Worm (Caenorhabditis elegans) whole organism, young adult: ENCODE data around the gene plep-1.

Experiments used
- B0019.2 ChIP-seq: fragments of 200-800 bp; sonication (Bioruptor generic); conservative IDR thresholded peaks from 2 replicates; pipeline ENCODE4 v1.3.6; 2022; ENCODE audit warnings: missing genetic modification reagents, missing genetic modification characterization, missing compliant biosample characterization
- B0261.1 ChIP-seq: sonication (generic microtip); optimal IDR thresholded peaks from 2 replicates; lab custom pipeline; 2016; ENCODE audit warnings: mild to moderate bottlenecking, missing genetic modification characterization, moderate library complexity, missing compliant biosample characterization
- B0336.3 ChIP-seq: fragments of 200-800 bp; sonication (Bioruptor generic); IDR thresholded peaks from 2 replicates; pipeline ENCODE4 v1.3.6; 2022; ENCODE audit warnings: missing genetic modification characterization, missing compliant biosample characterization
- C06A6.2 ChIP-seq: fragments of 200-800 bp; sonication (Bioruptor generic); conservative IDR thresholded peaks from 2 replicates; pipeline ENCODE4 v1.3.6; 2022; ENCODE audit warnings: missing genetic modification characterization, missing compliant biosample characterization
- D2030.7 ChIP-seq: fragments of 200-800 bp; sonication (Bioruptor generic); IDR thresholded peaks from 2 replicates; pipeline ENCODE4 v1.3.6; 2022; ENCODE audit warnings: missing genetic modification reagents, missing genetic modification characterization, missing compliant biosample characterization
- F10E7.11 ChIP-seq: sonication (generic microtip); optimal IDR thresholded peaks from 2 replicates; lab custom pipeline; 2017; ENCODE audit warnings: mild to moderate bottlenecking, missing genetic modification characterization, moderate library complexity, missing compliant biosample characterization
- F22D6.2 ChIP-seq: sonication (generic microtip); optimal IDR thresholded peaks from 2 replicates; lab custom pipeline; 2016; ENCODE audit warnings: mild to moderate bottlenecking, missing genetic modification characterization, missing compliant biosample characterization
- F49E8.2 ChIP-seq: sonication (generic microtip); optimal IDR thresholded peaks from 3 replicates; lab custom pipeline; 2017; ENCODE audit warnings: missing genetic modification characterization, mild to moderate bottlenecking, missing compliant biosample characterization, antibody characterized with exemption, moderate library complexity; ENCODE audit not compliant: insufficient read depth
- F55B11.4 ChIP-seq: sonication (generic microtip); optimal IDR thresholded peaks from 2 replicates; lab custom pipeline; 2016; ENCODE audit warnings: missing compliant biosample characterization, missing genetic modification characterization, borderline replicate concordance; ENCODE audit not compliant: insufficient read depth
- T07F8.4 ChIP-seq: sonication (generic microtip); optimal IDR thresholded peaks from 2 replicates; lab custom pipeline; 2016; ENCODE audit warnings: mild to moderate bottlenecking, missing genetic modification characterization, moderate library complexity, missing compliant biosample characterization
- T26A5.8 ChIP-seq: sonication (generic microtip); optimal IDR thresholded peaks from 2 replicates; lab custom pipeline; 2016; ENCODE audit warnings: missing genetic modification characterization, missing compliant biosample characterization
- Y56A3A.18 ChIP-seq: fragments of 200-800 bp; sonication (Bioruptor generic); IDR thresholded peaks from 2 replicates; pipeline ENCODE4 v1.3.6; 2022; ENCODE audit warnings: missing genetic modification reagents, missing genetic modification characterization, missing compliant biosample characterization
- Y79H2A.3 ChIP-seq: fragments of 200-800 bp; sonication (Bioruptor generic); conservative IDR thresholded peaks from 2 replicates; pipeline ENCODE4 v1.3.6; 2022; ENCODE audit warnings: missing genetic modification reagents, missing genetic modification characterization, missing compliant biosample characterization
- Y95B8A.8 ChIP-seq: fragments of 200-800 bp; sonication (Bioruptor generic); IDR thresholded peaks from 2 replicates; pipeline ENCODE4 v1.3.6; 2022; ENCODE audit warnings: missing genetic modification reagents, missing genetic modification characterization, missing compliant biosample characterization
- ZK185.1 ChIP-seq: sonication (generic microtip); optimal IDR thresholded peaks from 2 replicates; lab custom pipeline; 2016; ENCODE audit warnings: mild to moderate bottlenecking, missing genetic modification characterization, missing compliant biosample characterization; ENCODE audit not compliant: poor library complexity, severe bottlenecking
- akir-1 ChIP-seq: fragments of 200-800 bp; sonication (Bioruptor generic); optimal IDR thresholded peaks from 2 replicates; lab custom pipeline; 2018; ENCODE audit warnings: mild to moderate bottlenecking, missing genetic modification characterization, moderate library complexity, missing compliant biosample characterization
- ama-1 ChIP-seq, 3 experiments: fragments of 150-350 bp in 1 of 3; sonication (generic microtip) in 2 of 3; optimal IDR thresholded peaks; 2 replicates each; lab custom pipeline; 2014 to 2018; ENCODE audit warnings: missing biosample characterization in 2 of 3, missing genetic modification characterization in 2 of 3, missing genetic modification reagents in 2 of 3
- atf-7 ChIP-seq: sonication (generic microtip); optimal IDR thresholded peaks from 2 replicates; lab custom pipeline; 2017; ENCODE audit warnings: mild to moderate bottlenecking, missing genetic modification characterization, missing compliant biosample characterization
- attf-6 ChIP-seq: fragments of 200-800 bp; sonication (Bioruptor generic); IDR thresholded peaks from 2 replicates; pipeline ENCODE4 v1.3.6; 2022; ENCODE audit warnings: missing genetic modification reagents, missing genetic modification characterization, missing compliant biosample characterization
- ceh-100 ChIP-seq: fragments of 200-800 bp; sonication (Bioruptor generic); IDR thresholded peaks from 2 replicates; pipeline ENCODE4 v1.3.6; 2022; ENCODE audit warnings: missing genetic modification reagents, missing genetic modification characterization, missing compliant biosample characterization
- ceh-91 ChIP-seq: fragments of 200-800 bp; sonication (Bioruptor generic); IDR thresholded peaks from 2 replicates; pipeline ENCODE4 v1.3.6; 2022; ENCODE audit warnings: missing genetic modification reagents, missing genetic modification characterization, missing compliant biosample characterization
- chd-7 ChIP-seq: sonication (generic microtip); optimal IDR thresholded peaks from 2 replicates; lab custom pipeline; 2016; ENCODE audit warnings: mild to moderate bottlenecking, missing genetic modification characterization, moderate library complexity, missing compliant biosample characterization
- efl-1 ChIP-seq: fragments of 150-350 bp; optimal IDR thresholded peaks from 2 replicates; lab custom pipeline; 2014; ENCODE audit warnings: missing biosample characterization, missing genetic modification reagents, missing genetic modification characterization
- egl-44 ChIP-seq: fragments of 200-800 bp; sonication (Bioruptor generic); IDR thresholded peaks from 2 replicates; pipeline ENCODE4 v1.3.6; 2022; ENCODE audit warnings: missing genetic modification reagents, missing genetic modification characterization, missing compliant biosample characterization
- ekl-4 ChIP-seq: fragments of 200-800 bp; sonication (Bioruptor generic); IDR thresholded peaks from 2 replicates; pipeline ENCODE4 v1.3.6; 2022; ENCODE audit warnings: missing genetic modification reagents, missing genetic modification characterization, missing compliant biosample characterization
- gei-17 ChIP-seq: fragments of 200-800 bp; sonication (Bioruptor generic); optimal IDR thresholded peaks from 2 replicates; lab custom pipeline; 2018; ENCODE audit warnings: mild to moderate bottlenecking, missing genetic modification characterization, missing compliant biosample characterization
- him-1 ChIP-seq: sonication (generic microtip); optimal IDR thresholded peaks from 2 replicates; lab custom pipeline; 2016; ENCODE audit warnings: missing genotype, missing genetic modification reagents, missing genetic modification characterization, missing compliant biosample characterization
- hlh-26 ChIP-seq: fragments of 200-800 bp; sonication (Bioruptor generic); conservative IDR thresholded peaks from 2 replicates; pipeline ENCODE4 v1.3.6; 2022; ENCODE audit warnings: missing genetic modification reagents, missing genetic modification characterization, missing compliant biosample characterization
- hsf-1 ChIP-seq: fragments of 200-800 bp; sonication (Bioruptor generic); IDR thresholded peaks from 2 replicates; pipeline ENCODE4 v1.3.6; 2022; ENCODE audit warnings: missing genetic modification reagents, missing genetic modification characterization, missing compliant biosample characterization
- let-526 ChIP-seq: fragments of 200-800 bp; sonication (Bioruptor generic); IDR thresholded peaks from 2 replicates; pipeline ENCODE4 v1.3.6; 2022; ENCODE audit warnings: missing genetic modification reagents, missing genetic modification characterization, missing compliant biosample characterization
- lin-26 ChIP-seq: fragments of 200-800 bp; sonication (Bioruptor generic); IDR thresholded peaks from 2 replicates; pipeline ENCODE4 v1.3.6; 2022; ENCODE audit warnings: missing genetic modification reagents, missing genetic modification characterization, missing compliant biosample characterization
- lir-1 ChIP-seq: fragments of 200-800 bp; sonication (Bioruptor generic); conservative IDR thresholded peaks from 2 replicates; pipeline ENCODE4 v1.3.6; 2022; ENCODE audit warnings: missing genetic modification reagents, missing genetic modification characterization, missing compliant biosample characterization
- madf-10 ChIP-seq: sonication (generic microtip); optimal IDR thresholded peaks from 2 replicates; lab custom pipeline; 2016; ENCODE audit warnings: mild to moderate bottlenecking, missing genetic modification characterization, missing compliant biosample characterization
- mes-4 ChIP-seq: sonication (generic microtip); optimal IDR thresholded peaks from 2 replicates; lab custom pipeline; 2016; ENCODE audit warnings: missing genotype, missing genetic modification characterization, missing compliant biosample characterization
- nhr-27 ChIP-seq: fragments of 200-800 bp; sonication (Bioruptor generic); optimal IDR thresholded peaks from 2 replicates; lab custom pipeline; 2018; ENCODE audit warnings: mild to moderate bottlenecking, missing genetic modification characterization, moderate library complexity, missing compliant biosample characterization
- pha-4 ChIP-seq: fragments of 150-350 bp; sonication (generic microtip); optimal IDR thresholded peaks from 2 replicates; lab custom pipeline; 2014; ENCODE audit warnings: missing biosample characterization, missing genetic modification reagents, missing genetic modification characterization
- rec-8 ChIP-seq, 2 experiments: sonication (generic microtip); optimal IDR thresholded peaks; 2 replicates each; lab custom pipeline; 2016; ENCODE audit warnings: mild to moderate bottlenecking in 2 of 2, missing genetic modification characterization in 2 of 2, missing genetic modification reagents in 2 of 2, missing genotype in 2 of 2, missing biosample characterization in 1 of 2, missing compliant biosample characterization in 1 of 2, moderate library complexity in 1 of 2
- repo-1 ChIP-seq: sonication (generic microtip); optimal IDR thresholded peaks from 2 replicates; lab custom pipeline; 2017; ENCODE audit warnings: mild to moderate bottlenecking, missing genetic modification characterization, missing compliant biosample characterization
- snpc-4 ChIP-seq, 5 experiments: fragments of 150-350 bp in 1 of 5; sonication (generic microtip) in 4 of 5; optimal IDR thresholded peaks; 2 replicates each; lab custom pipeline; 2014 to 2018; ENCODE audit warnings: missing genetic modification characterization in 5 of 5, missing biosample characterization in 3 of 5, antibody characterized with exemption in 2 of 5, mild to moderate bottlenecking in 2 of 5, missing compliant biosample characterization in 2 of 5, missing genotype in 2 of 5, moderate library complexity in 2 of 5, missing genetic modification reagents in 1 of 5
- tbp1 ChIP-seq: fragments of 200-800 bp; sonication (Bioruptor generic); optimal IDR thresholded peaks from 2 replicates; lab custom pipeline; 2018; ENCODE audit warnings: mild to moderate bottlenecking, missing genetic modification characterization, missing compliant biosample characterization
- tlf-1 ChIP-seq: fragments of 200-800 bp; sonication (Bioruptor generic); optimal IDR thresholded peaks from 2 replicates; lab custom pipeline; 2018; ENCODE audit warnings: mild to moderate bottlenecking, missing genetic modification characterization, missing compliant biosample characterization
- unc-130 ChIP-seq: sonication (generic microtip); optimal IDR thresholded peaks from 2 replicates; lab custom pipeline; 2016; ENCODE audit warnings: missing genetic modification reagents, missing genetic modification characterization, missing compliant biosample characterization
- xnd-1 ChIP-seq: sonication (generic microtip); optimal IDR thresholded peaks from 2 replicates; lab custom pipeline; 2016; ENCODE audit warnings: missing genotype, missing genetic modification reagents, missing genetic modification characterization, missing compliant biosample characterization
- zfh-2 ChIP-seq: fragments of 200-800 bp; sonication (Bioruptor generic); conservative IDR thresholded peaks from 2 replicates; pipeline ENCODE4 v1.3.6; 2022; ENCODE audit warnings: missing genetic modification reagents, missing genetic modification characterization, missing compliant biosample characterization
- ztf-22 ChIP-seq: fragments of 200-800 bp; sonication (Bioruptor generic); optimal IDR thresholded peaks from 2 replicates; lab custom pipeline; 2018; ENCODE audit warnings: mild to moderate bottlenecking, missing genetic modification characterization, moderate library complexity, missing compliant biosample characterization
- ztf-6 ChIP-seq: fragments of 200-800 bp; sonication (Bioruptor generic); IDR thresholded peaks from 2 replicates; pipeline ENCODE4 v1.3.6; 2022; ENCODE audit warnings: missing genetic modification reagents, missing genetic modification characterization, missing compliant biosample characterization

Gene plep-1

ce11 chrII:4299227-4299703 lies 12.8 kb downstream of the plep-1 start, which contains the start of gene sco-1 (continued):
- TF ChIP-seq ekl-4 (GFP tag; lab: Robert Waterston, UW), result peak; percentile 79
- TF ChIP-seq D2030.7 (GFP tag; lab: Robert Waterston, UW), result peak; percentile 87
- TF ChIP-seq let-526 (GFP tag; lab: Robert Waterston, UW), result peak; percentile 88
- no peak for TF ChIP-seq attf-6 (GFP tag; lab: Robert Waterston, UW)
- peak; percentile 35 for TF ChIP-seq snpc-4 (GFP tag; optimal IDR thresholded peaks at IDR 0.05; lab: Kevin White, UChicago)
- TF ChIP-seq snpc-4 (tag; optimal IDR thresholded peaks at IDR 0.05; lab: Kevin White, UChicago), result peak in 3 of 4 experiments; percentile 49 to 68 (median 54)
- TF ChIP-seq gei-17, result peak; percentile 56
- TF ChIP-seq mes-4, result no peak
- TF ChIP-seq atf-7 (tag; lab: Kevin White, UChicago), result peak; percentile 78
- no peak for TF ChIP-seq hlh-26 (GFP tag; lab: Robert Waterston, UW)
- TF ChIP-seq rec-8 (tag; optimal IDR thresholded peaks at IDR 0.05; lab: Kevin White, UChicago), result peak in 1 of 2 experiments; percentile 61
- peak; percentile 1 for TF ChIP-seq F49E8.2 (tag; lab: Kevin White, UChicago)
- peak; percentile 59 for TF ChIP-seq efl-1 (GFP tag; lab: Kevin White, UChicago)
- no peak for TF ChIP-seq T26A5.8 (tag; lab: Kevin White, UChicago)
- TF ChIP-seq akir-1 (GFP tag; lab: Kevin White, UChicago), result peak; percentile 53
- peak; percentile 77 for TF ChIP-seq unc-130
- TF ChIP-seq ceh-91 (GFP tag; lab: Robert Waterston, UW), result peak; percentile 91
- TF ChIP-seq ama-1 (optimal IDR thresholded peaks at IDR 0.05; lab: Kevin White, UChicago), result no peak
- TF ChIP-seq ama-1 (GFP tag; optimal IDR thresholded peaks at IDR 0.05; lab: Kevin White, UChicago), result no peak
- TF ChIP-seq ceh-100 (GFP tag; lab: Robert Waterston, UW), result peak; percentile 75
- peak; percentile 89 for TF ChIP-seq lir-1
- TF ChIP-seq F10E7.11 (tag; lab: Kevin White, UChicago), result no peak
- TF ChIP-seq hsf-1 (GFP tag; lab: Robert Waterston, UW), result peak; percentile 61; the same call in 1 of the 2 replicates
- TF ChIP-seq B0019.2 (GFP tag; lab: Robert Waterston, UW), result peak; percentile 99
- peak; percentile 56; the same call in 1 of the 2 replicates for TF ChIP-seq egl-44 (GFP tag; lab: Robert Waterston, UW)
- TF ChIP-seq madf-10 (tag; lab: Kevin White, UChicago), result peak; percentile 75
- TF ChIP-seq pha-4 (tag; lab: Kevin White, UChicago), result peak; percentile 96
- TF ChIP-seq xnd-1 (tag; lab: Kevin White, UChicago), result peak; percentile 54
- peak; percentile 56 for TF ChIP-seq chd-7 (tag; lab: Kevin White, UChicago)
- TF ChIP-seq F55B11.4 (tag; lab: Kevin White, UChicago), result no peak
- peak; percentile 61 for TF ChIP-seq zfh-2 (GFP tag; lab: Robert Waterston, UW)
- TF ChIP-seq tlf-1 (GFP tag; lab: Kevin White, UChicago), result peak; percentile 81
- peak; percentile 85 for TF ChIP-seq Y95B8A.8
- peak; percentile 24 for TF ChIP-seq F22D6.2 (tag; lab: Kevin White, UChicago)
- peak; percentile 70; the same call in 1 of the 2 replicates for TF ChIP-seq Y79H2A.3
- TF ChIP-seq lin-26 (GFP tag; lab: Robert Waterston, UW), result 0 out of 2 replicates have a peak, but pooled peaks have one; percentile 30
- 0 out of 2 replicates have a peak, but pooled peaks have one; percentile 79 for TF ChIP-seq Y56A3A.18 (GFP tag; lab: Robert Waterston, UW)
- peak; percentile 5 for TF ChIP-seq T07F8.4
- TF ChIP-seq tbp1, result peak; percentile 71
- peak; percentile 89 for TF ChIP-seq B0336.3
- peak; percentile 21 for TF ChIP-seq B0261.1
- peak; percentile 39 for TF ChIP-seq repo-1
- no peak for TF ChIP-seq ZK185.1 (tag; lab: Kevin White, UChicago)
- peak; percentile 90; the same call in 1 of the 2 replicates for TF ChIP-seq ztf-6
- TF ChIP-seq him-1 (tag; lab: Kevin White, UChicago), result peak; percentile 13
- no peak for TF ChIP-seq ztf-22 (GFP tag; lab: Kevin White, UChicago)
- TF ChIP-seq C06A6.2 (GFP tag; lab: Robert Waterston, UW), result peak; percentile 83
- no peak for TF ChIP-seq nhr-27 (tag; lab: Kevin White, UChicago)
